Worm (Caenorhabditis elegans): ENCODE data around the gene ZK1290.11.
A peak's percentile ranks its signal among the peaks of the same experiment; 100 is the strongest.

The ZK1290.11 gene

DNA sequence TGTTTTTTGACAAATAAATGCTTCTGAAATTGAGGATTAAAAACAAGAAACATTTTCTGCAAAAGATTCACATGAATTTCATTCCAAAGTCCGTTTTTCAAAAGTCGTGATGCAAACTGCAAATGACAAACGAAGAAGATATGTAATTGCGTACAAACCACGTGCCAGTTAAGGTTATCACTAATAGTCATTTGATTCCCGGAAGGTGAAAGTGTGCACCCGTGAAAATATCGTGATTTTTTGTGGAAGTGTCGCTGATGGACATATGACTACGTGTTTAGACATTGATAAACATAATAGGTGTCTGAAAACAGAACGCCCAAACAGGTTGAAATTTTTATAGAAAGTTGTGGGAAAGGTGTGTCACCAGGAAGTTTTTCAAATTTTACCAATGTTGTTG is 33.2 kb downstream of the ZK1290.11 start (continued):
- TF ChIP-seq egl-43 (GFP tag; IDR thresholded peaks at IDR 0.05), result no peak
- TF ChIP-seq ama-1 (optimal IDR thresholded peaks at IDR 0.05), result no peak
- TF ChIP-seq lim-7 (GFP tag; IDR thresholded peaks at IDR 0.05), result no peak
- TF ChIP-seq nhr-77 (tag; optimal IDR thresholded peaks at IDR 0.05), result peak; percentile 52
- no peak for TF ChIP-seq pha-4 (GFP tag; IDR thresholded peaks at IDR 0.05)
- TF ChIP-seq pha-4 (tag; optimal IDR thresholded peaks at IDR 0.05), result no peak
- peak; percentile 53 for TF ChIP-seq nhr-6 (tag; optimal IDR thresholded peaks at IDR 0.05)
- no peak for TF ChIP-seq daf-12 (tag; optimal IDR thresholded peaks at IDR 0.05)
- no peak for TF ChIP-seq fos-1 (tag; optimal IDR thresholded peaks at IDR 0.05)
- peak; percentile 81 for TF ChIP-seq cey-2 (tag; optimal IDR thresholded peaks at IDR 0.05; ENCODE audit: borderline replicate concordance, insufficient read depth)
- TF ChIP-seq mdt-29 (GFP tag; IDR thresholded peaks at IDR 0.05), result peak; percentile 86
- no peak for TF ChIP-seq nhr-111 (GFP tag; optimal IDR thresholded peaks at IDR 0.05)
- peak; percentile 93 for TF ChIP-seq dve-1 (tag; optimal IDR thresholded peaks at IDR 0.05; ENCODE audit: insufficient read depth)
- no peak for TF ChIP-seq unc-39 (tag; optimal IDR thresholded peaks at IDR 0.05)
- no peak for TF ChIP-seq tag-97 (GFP tag; IDR thresholded peaks at IDR 0.05)
- no peak for TF ChIP-seq dmd-9 (GFP tag; IDR thresholded peaks at IDR 0.05)
- no peak for TF ChIP-seq F37D6.2 (tag; optimal IDR thresholded peaks at IDR 0.05)
- TF ChIP-seq ctbp-1 (GFP tag; IDR thresholded peaks at IDR 0.05), result no peak
- no peak for TF ChIP-seq gei-8 (GFP tag; optimal IDR thresholded peaks at IDR 0.05)
- TF ChIP-seq php-3 (GFP tag; IDR thresholded peaks at IDR 0.05), result peak; percentile 90
- TF ChIP-seq ceh-20 (GFP tag; IDR thresholded peaks at IDR 0.05), result peak; percentile 61
- TF ChIP-seq snpc-1.2 (GFP tag; IDR thresholded peaks at IDR 0.05), result no peak
- peak; percentile 94 for TF ChIP-seq nhr-48 (tag; optimal IDR thresholded peaks at IDR 0.05)
- TF ChIP-seq madf-9 (GFP tag; conservative IDR thresholded peaks at IDR 0.05), result no peak
- TF ChIP-seq ZK546.5 (tag; optimal IDR thresholded peaks at IDR 0.05), result no peak
- no peak for TF ChIP-seq zfp-2 (tag; optimal IDR thresholded peaks at IDR 0.05)
- TF ChIP-seq mep-1 (tag; optimal IDR thresholded peaks at IDR 0.05), result no peak
- no peak for TF ChIP-seq nhr-102 (tag; optimal IDR thresholded peaks at IDR 0.05)
- no peak for TF ChIP-seq lin-39 (tag; optimal IDR thresholded peaks at IDR 0.05)
- TF ChIP-seq tra-1 (GFP tag; IDR thresholded peaks at IDR 0.05), result peak; percentile 91
- TF ChIP-seq hlh-11 (tag; optimal IDR thresholded peaks at IDR 0.05), result peak; percentile 96
- no peak for TF ChIP-seq lin-13 (GFP tag; optimal IDR thresholded peaks at IDR 0.05)
- TF ChIP-seq nhr-11 (tag; optimal IDR thresholded peaks at IDR 0.05), result no peak
- no peak for TF ChIP-seq rbr-2 (tag; optimal IDR thresholded peaks at IDR 0.05)
- TF ChIP-seq spr-1 (tag; optimal IDR thresholded peaks at IDR 0.05), result no peak

DNA sequence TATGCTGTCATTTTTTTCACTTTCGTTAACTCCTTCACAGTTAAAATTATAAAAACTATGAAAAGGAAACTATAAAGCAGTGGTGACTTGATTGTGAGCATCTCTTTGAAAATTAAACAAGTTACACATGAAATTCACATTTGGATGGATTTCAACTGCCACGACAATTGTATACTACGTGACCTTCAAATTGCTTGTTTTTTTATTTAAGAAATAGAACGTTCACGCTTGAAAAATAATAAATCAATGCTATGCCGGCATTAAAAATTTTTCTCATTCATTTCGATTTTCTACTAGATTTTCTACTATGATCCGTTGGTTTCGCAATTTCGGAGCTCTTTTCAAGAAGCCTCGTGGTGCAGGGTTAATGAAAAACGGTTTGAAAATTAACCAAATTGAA is 35.9 kb downstream of the ZK1290.11 start, which contains the start of the genes ZK1290.7 and rnh-1.1:
TSS of gene ZK1290.7 (minus strand) at position 101 of the 400 bp plus-strand sequence.
TSS of gene rnh-1.1 (plus strand) at position 281 of the 400 bp plus-strand sequence.
- TF ChIP-seq unc-62 (GFP tag; optimal IDR thresholded peaks at IDR 0.05 in 1 of 2), result peak in 1 of 2 experiments; percentile 40
- no peak for TF ChIP-seq unc-62 (tag; optimal IDR thresholded peaks at IDR 0.05)
- TF ChIP-seq hif-1 (tag; optimal IDR thresholded peaks at IDR 0.05), result no peak
- no peak for TF ChIP-seq ztf-11 (tag; optimal IDR thresholded peaks at IDR 0.05)

DNA sequence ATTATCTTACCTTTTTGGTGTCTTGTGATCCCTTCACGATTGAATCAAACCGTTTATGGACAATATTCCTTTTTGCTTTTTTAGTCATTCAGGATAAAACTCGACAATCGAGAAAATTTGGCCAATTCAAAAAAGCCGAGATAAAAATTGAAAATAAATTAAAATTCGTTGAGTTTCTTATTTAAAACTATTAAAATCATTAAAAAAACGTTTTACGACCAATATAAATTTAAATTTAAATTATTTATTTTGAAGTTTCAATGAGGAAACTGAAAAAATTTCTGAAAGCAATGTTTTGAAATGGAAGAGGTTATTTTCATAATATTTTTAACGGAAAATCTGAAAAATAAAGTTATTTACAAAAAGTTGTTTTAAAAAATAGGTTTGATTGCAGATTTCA is 38.1 kb downstream of the ZK1290.11 start, which contains the start of gene ZK1290.15:
TSS of gene ZK1290.15 (plus strand) at position 301 of the 400 bp plus-strand sequence.
- TF ChIP-seq zfp-2 (tag; optimal IDR thresholded peaks at IDR 0.05), result no peak
- no peak for TF ChIP-seq ZK337.2 (GFP tag; IDR thresholded peaks at IDR 0.05)
- no peak for TF ChIP-seq mdt-29 (GFP tag; IDR thresholded peaks at IDR 0.05)
- no peak for TF ChIP-seq Y105C5A.15 (GFP tag; IDR thresholded peaks at IDR 0.05)
- TF ChIP-seq arid-1 (GFP tag; conservative IDR thresholded peaks at IDR 0.05), result no peak
- no peak for TF ChIP-seq F44E2.7 (GFP tag; IDR thresholded peaks at IDR 0.05)
- TF ChIP-seq mdl-1 (tag; optimal IDR thresholded peaks at IDR 0.05), result no peak
- TF ChIP-seq lin-15B (tag; optimal IDR thresholded peaks at IDR 0.05), result no peak
- TF ChIP-seq aly-2 (tag; optimal IDR thresholded peaks at IDR 0.05), result no peak
- no peak for TF ChIP-seq ZK546.5 (tag; optimal IDR thresholded peaks at IDR 0.05)
- TF ChIP-seq pqm-1 (tag; optimal IDR thresholded peaks at IDR 0.05), result no peak
- TF ChIP-seq skn-1 (tag; optimal IDR thresholded peaks at IDR 0.05), result no peak
- no peak for TF ChIP-seq hlh-30 (tag; optimal IDR thresholded peaks at IDR 0.05; ENCODE audit: insufficient read depth)
